Fruit fly (Drosophila melanogaster) whole organism, adult: ENCODE results near the gene Cyp12a5.
A peak's percentile ranks its signal among the peaks of the same experiment; 100 is the strongest.

Experiments
- CG11617 ChIP-seq: fragments of 200-800 bp; sonication (Bioruptor generic); optimal IDR thresholded peaks from 2 replicates; lab custom pipeline; 2017; ENCODE audit warnings: mild to moderate bottlenecking, missing biosample characterization, missing genetic modification reagents, missing genetic modification characterization
- CG12768 ChIP-seq: fragments of 200-800 bp; sonication (Bioruptor generic); optimal IDR thresholded peaks from 2 replicates; lab custom pipeline; 2017; ENCODE audit warnings: missing biosample characterization, missing genetic modification characterization, mild to moderate bottlenecking, moderate library complexity, missing genetic modification reagents
- CG14711 ChIP-seq: fragments of 200-800 bp; sonication (Bioruptor generic); optimal IDR thresholded peaks from 2 replicates; lab custom pipeline; 2018; ENCODE audit warnings: missing biosample characterization, mild to moderate bottlenecking, missing genetic modification characterization, moderate library complexity
- CG1620 ChIP-seq: fragments of 200-800 bp; sonication (Bioruptor generic); optimal IDR thresholded peaks from 2 replicates; lab custom pipeline; 2016; ENCODE audit warnings: missing biosample characterization, missing genetic modification characterization
- CG33017 ChIP-seq: fragments of 200-800 bp; sonication (Bioruptor generic); optimal IDR thresholded peaks from 2 replicates; lab custom pipeline; 2018; ENCODE audit warnings: missing biosample characterization, mild to moderate bottlenecking, missing genetic modification characterization, moderate library complexity
- CG5204 ChIP-seq: fragments of 200-800 bp; sonication (Bioruptor generic); optimal IDR thresholded peaks from 2 replicates; lab custom pipeline; 2016; ENCODE audit warnings: missing biosample characterization, missing genetic modification characterization
- CG7045 ChIP-seq: fragments of 200-800 bp; sonication (Bioruptor generic); optimal IDR thresholded peaks from 2 replicates; lab custom pipeline; 2017; ENCODE audit warnings: missing biosample characterization, mild to moderate bottlenecking, missing genetic modification characterization
- CG7101 ChIP-seq: fragments of 200-800 bp; sonication (Bioruptor generic); optimal IDR thresholded peaks from 2 replicates; lab custom pipeline; 2018; ENCODE audit warnings: missing biosample characterization, mild to moderate bottlenecking, missing genetic modification characterization, moderate library complexity
- Clk ChIP-seq: fragments of 200-800 bp; sonication (Bioruptor generic); optimal IDR thresholded peaks from 2 replicates; lab custom pipeline; 2017; ENCODE audit warnings: missing biosample characterization, missing genetic modification characterization
- Crg-1 ChIP-seq: fragments of 200-800 bp; sonication (Bioruptor generic); optimal IDR thresholded peaks from 2 replicates; lab custom pipeline; 2016; ENCODE audit warnings: missing biosample characterization, missing genetic modification characterization
- Hr96 ChIP-seq: fragments of 200-800 bp; sonication (Bioruptor generic); optimal IDR thresholded peaks from 2 replicates; lab custom pipeline; 2016; ENCODE audit warnings: missing biosample characterization, missing genetic modification characterization
- Mnt ChIP-seq: fragments of 200-800 bp; sonication (Bioruptor generic); optimal IDR thresholded peaks from 2 replicates; lab custom pipeline; 2016; ENCODE audit warnings: missing biosample characterization, mild to moderate bottlenecking, missing genetic modification characterization
- bab1 ChIP-seq: fragments of 200-800 bp; sonication (Bioruptor generic); optimal IDR thresholded peaks from 3 replicates; lab custom pipeline; 2019; ENCODE audit warnings: missing biosample characterization, mild to moderate bottlenecking, missing genetic modification characterization, moderate library complexity
- cic ChIP-seq: fragments of 200-800 bp; sonication (Bioruptor generic); optimal IDR thresholded peaks from 2 replicates; lab custom pipeline; 2017; ENCODE audit warnings: missing biosample characterization, mild to moderate bottlenecking, missing genetic modification characterization, moderate library complexity
- cnc ChIP-seq, 2 experiments: fragments of >200 bp; optimal IDR thresholded peaks; 2 replicates each; lab custom pipeline; 2017
- kay ChIP-seq: fragments of 200-800 bp; sonication (Bioruptor generic); peaks from one replicate; lab custom pipeline; 2016; ENCODE audit warnings: missing biosample characterization, missing genetic modification characterization, borderline replicate concordance
- ovo ChIP-seq: fragments of 200-800 bp; sonication (Bioruptor generic); optimal IDR thresholded peaks from 2 replicates; lab custom pipeline; 2016; ENCODE audit warnings: missing biosample characterization, missing genetic modification characterization
- pad ChIP-seq: fragments of 200-800 bp; sonication (Bioruptor generic); optimal IDR thresholded peaks from 3 replicates; lab custom pipeline; 2017; ENCODE audit warnings: missing biosample characterization, missing genetic modification characterization, mild to moderate bottlenecking, moderate library complexity, missing genetic modification reagents
- tj ChIP-seq: fragments of 200-800 bp; sonication (Bioruptor generic); optimal IDR thresholded peaks from 3 replicates; lab custom pipeline; 2017; ENCODE audit warnings: missing biosample characterization, mild to moderate bottlenecking, missing genetic modification characterization, moderate library complexity
- toe ChIP-seq: fragments of 200-800 bp; sonication (Bioruptor generic); optimal IDR thresholded peaks from 2 replicates; lab custom pipeline; 2016; ENCODE audit warnings: missing biosample characterization, missing genetic modification characterization

Cyp12a5 gene

DNA sequence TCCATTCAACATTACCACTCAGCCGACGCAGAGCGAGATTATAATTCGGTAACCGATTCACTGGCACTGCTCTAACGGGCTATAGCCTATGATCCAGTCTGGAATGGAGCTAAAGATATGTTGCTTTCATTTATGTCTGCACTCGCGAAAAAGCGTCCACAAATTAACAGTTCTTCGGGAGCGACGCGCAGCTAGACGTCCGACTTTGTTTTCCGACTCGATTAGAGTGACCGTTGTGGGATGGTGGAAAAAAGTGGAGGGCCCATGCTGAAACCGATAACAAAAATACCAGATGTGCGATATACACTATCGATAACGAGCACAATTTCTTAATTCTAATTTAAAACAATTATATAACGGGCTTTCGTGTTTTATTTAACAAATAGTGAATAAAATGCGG, 38.4 kb upstream of the Cyp12a5 start, which contains the start of gene cdi:
Gene cdi, minus strand, starts transcription at position 232 of the 400 bp plus-strand sequence.
- no peak for TF ChIP-seq CG7045 (GFP tag; lab: Kevin White, UChicago)
- TF ChIP-seq Mnt = peak; percentile 65
- no peak for TF ChIP-seq Clk
- no peak for TF ChIP-seq Crg-1 (GFP tag; lab: Kevin White, UChicago)
- TF ChIP-seq CG14711 (tag; lab: Kevin White, UChicago) = no peak
- TF ChIP-seq CG12768 = peak; percentile 55
- peak; percentile 45 for TF ChIP-seq tj
- no peak for TF ChIP-seq CG1620 (GFP tag; lab: Kevin White, UChicago)
- peak; percentile 12 for TF ChIP-seq CG33017 (tag; lab: Kevin White, UChicago)
- TF ChIP-seq CG7101 (tag; lab: Kevin White, UChicago) = peak; percentile 41
- TF ChIP-seq cic (GFP tag; lab: Kevin White, UChicago) = peak; percentile 0
- TF ChIP-seq bab1 = peak; percentile 12

DNA sequence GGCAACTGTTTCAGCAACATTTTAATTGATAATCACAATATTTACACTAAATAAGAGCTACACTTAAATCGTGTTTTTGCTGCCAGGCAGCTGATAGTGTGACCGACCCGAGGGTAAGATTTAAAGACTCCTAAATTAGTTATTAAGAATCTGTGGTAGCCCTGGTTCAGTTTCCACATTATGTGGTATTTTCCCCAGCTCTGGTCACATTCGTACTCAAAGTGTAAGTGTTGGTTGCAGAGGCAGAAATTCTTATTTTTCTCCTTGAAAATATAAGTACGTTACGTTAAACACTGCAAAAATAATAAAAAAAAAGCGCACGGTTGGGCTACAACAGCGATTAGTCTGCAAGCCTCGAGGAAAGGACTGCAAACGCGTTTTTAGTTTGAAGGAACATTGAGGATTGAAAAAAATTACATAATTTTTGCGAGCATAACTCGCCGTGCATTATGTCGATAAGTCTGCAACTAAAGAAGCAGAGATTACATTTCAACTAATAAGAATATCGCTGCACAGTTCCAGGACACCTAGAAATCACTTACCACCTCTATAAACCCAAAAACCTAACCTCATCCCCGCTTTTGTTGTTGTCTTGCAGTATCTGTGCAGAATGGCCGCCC, 37.5 kb upstream of the Cyp12a5 start, which contains the start of the genes mRpL55 and ATPsynD:
Gene mRpL55, minus strand, starts transcription at position 107 of the 620 bp plus-strand sequence.
Gene ATPsynD, plus strand, starts transcription at position 202 of the 620 bp plus-strand sequence.
- peak; percentile 14 for TF ChIP-seq CG33017 (tag; lab: Kevin White, UChicago)
- TF ChIP-seq kay (GFP tag; lab: Kevin White, UChicago) = no peak
- TF ChIP-seq Mnt = peak; percentile 46
- peak; percentile 4 for TF ChIP-seq Crg-1 (GFP tag; lab: Kevin White, UChicago)
- TF ChIP-seq CG7045 (GFP tag; lab: Kevin White, UChicago) = no peak
- TF ChIP-seq CG7101 (tag; lab: Kevin White, UChicago) = peak; percentile 27
- peak; percentile 77 for TF ChIP-seq CG11617 (GFP tag; lab: Kevin White, UChicago)
- TF ChIP-seq pad (GFP tag; lab: Kevin White, UChicago) = peak; percentile 9
- TF ChIP-seq bab1 = peak; percentile 62

DNA sequence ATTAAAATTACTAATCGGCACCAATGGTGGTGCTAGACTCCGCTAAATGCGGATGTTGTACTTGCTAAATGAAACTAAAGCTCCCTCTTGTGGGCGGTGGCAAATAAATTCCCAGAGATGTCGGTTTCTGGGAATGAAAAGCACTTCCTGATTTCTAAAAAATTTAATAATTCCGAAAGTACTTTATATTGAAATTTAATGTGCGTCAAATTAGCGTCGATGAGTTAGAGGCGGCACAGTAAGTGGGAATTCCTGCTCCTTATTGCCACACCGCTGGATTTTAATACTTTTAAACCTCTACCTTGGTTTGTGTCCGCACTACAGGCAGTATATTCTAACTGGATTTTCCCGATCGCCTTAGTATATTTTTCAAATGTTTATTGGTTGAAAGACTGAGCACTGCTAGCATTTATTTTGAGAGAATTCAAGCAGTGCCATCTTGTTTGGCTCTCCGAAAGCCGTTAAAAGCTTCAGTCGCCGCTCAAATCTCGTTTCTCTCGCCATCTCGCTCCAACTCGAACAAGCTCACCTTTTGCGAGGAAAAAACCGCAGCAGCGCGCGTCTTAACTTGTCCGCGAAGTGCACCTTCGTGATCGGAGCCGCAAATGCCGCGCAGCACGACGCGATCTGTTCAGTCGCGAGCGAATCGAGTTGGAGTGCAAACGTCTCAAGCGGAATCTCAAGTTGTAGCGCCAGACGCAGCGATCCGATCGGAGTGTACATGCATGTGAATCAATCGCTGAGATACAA, 36.0 kb upstream of the Cyp12a5 start, which contains the start of gene CG6040:
Gene CG6040, plus strand, starts transcription at position 663 of the 750 bp plus-strand sequence.
- TF ChIP-seq CG33017 (tag; lab: Kevin White, UChicago) (no peak), CG14711 (tag; lab: Kevin White, UChicago) (no peak), CG5204 (GFP tag; lab: Kevin White, UChicago) (no peak), CG7045 (GFP tag; lab: Kevin White, UChicago) (peak; percentile 42), pad (GFP tag; lab: Kevin White, UChicago) (no peak), CG7101 (tag; lab: Kevin White, UChicago) (peak; percentile 14), kay (GFP tag; lab: Kevin White, UChicago) (no peak), Clk (no peak), Crg-1 (GFP tag; lab: Kevin White, UChicago) (peak; percentile 36), cnc (optimal IDR thresholded peaks at IDR 0.05; lab: Kevin White, UChicago) (no peak), cic (GFP tag; lab: Kevin White, UChicago) (no peak), CG1620 (GFP tag; lab: Kevin White, UChicago) (peak; percentile 48), tj (no peak), CG11617 (GFP tag; lab: Kevin White, UChicago) (no peak), bab1 (peak; percentile 50), Mnt (peak; percentile 20), CG12768 (peak; percentile 1), ovo (GFP tag; lab: Kevin White, UChicago) (peak; percentile 18), toe (GFP tag; lab: Kevin White, UChicago) (peak; percentile 4), Hr96 (GFP tag; lab: Kevin White, UChicago) (peak; percentile 15)

DNA sequence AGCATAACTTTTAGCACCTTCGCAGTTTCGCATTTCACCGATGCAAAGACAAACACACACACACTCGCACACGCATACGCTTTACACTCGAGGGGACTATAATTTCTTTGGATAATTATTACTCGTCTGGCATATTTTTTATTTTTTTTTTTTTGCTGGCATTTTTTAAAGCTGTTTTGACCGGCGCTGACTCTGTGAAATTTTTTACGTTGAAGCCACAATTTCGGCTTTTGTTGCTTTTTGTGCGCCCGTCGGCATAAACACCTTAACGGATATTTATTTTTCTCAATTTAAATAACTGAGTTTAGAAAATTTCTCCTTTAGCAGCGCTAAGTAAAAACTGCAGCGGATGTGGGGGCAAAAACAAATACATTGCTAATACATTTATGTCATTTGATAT, 34.2 kb upstream of the Cyp12a5 start:
- TF ChIP-seq tj (peak; percentile 96), CG7101 (tag; lab: Kevin White, UChicago) (no peak)

DNA sequence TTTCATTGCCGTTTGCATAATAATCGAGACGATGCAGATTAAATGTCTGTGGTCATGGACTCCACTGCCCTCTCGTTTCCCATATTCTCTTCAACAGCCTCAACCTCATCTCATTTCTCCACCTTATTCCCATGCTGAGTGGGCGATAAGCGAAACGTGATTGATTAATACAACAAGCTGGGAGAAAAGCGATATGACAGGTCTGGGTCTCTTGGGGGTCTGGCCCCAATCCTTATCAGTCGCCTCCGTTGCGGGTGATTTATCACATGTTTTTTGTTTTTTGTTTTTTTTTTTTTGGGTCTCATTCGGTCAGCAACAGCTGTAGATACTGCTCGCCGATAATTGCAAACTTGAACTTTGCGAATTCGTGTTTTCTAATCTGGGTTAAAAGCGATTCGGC, 32.4 kb upstream of the Cyp12a5 start:
- TF ChIP-seq CG14711 (tag; lab: Kevin White, UChicago) (no peak), toe (GFP tag; lab: Kevin White, UChicago) (no peak), ovo (GFP tag; lab: Kevin White, UChicago) (no peak), cnc (optimal IDR thresholded peaks at IDR 0.05; lab: Kevin White, UChicago) (no peak)

DNA sequence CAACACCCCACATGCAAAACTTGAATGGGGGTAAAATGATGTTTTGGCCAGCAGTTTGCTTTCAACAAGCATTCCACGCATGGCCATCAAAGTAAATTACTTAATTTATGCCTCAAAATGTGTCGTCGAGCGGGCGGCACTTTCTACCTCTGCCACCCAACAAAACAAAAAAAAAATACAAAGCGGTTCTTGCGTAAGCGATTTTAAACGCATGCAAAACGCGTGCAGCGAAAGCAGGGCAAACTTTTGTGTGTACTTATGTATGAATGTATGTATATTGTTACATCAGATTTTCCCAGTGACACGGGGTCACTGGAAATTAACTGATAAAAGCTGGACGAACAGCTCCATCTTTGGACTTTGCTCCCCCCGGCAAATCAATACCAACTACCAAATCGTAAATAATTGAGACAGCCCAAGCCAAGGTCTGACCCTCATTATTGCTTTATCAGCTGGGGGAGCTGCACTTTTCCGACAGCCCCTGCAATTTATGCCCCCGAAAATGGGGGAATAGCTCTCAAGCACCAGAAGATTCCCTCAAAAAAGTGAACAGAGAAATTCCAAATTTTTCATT, 31.1 kb upstream of the Cyp12a5 start:
- TF ChIP-seq CG33017 (tag; lab: Kevin White, UChicago) = no peak
- no peak for TF ChIP-seq ovo (GFP tag; lab: Kevin White, UChicago)
- TF ChIP-seq CG7045 (GFP tag; lab: Kevin White, UChicago) = no peak
- no peak for TF ChIP-seq kay (GFP tag; lab: Kevin White, UChicago)
- TF ChIP-seq CG11617 (GFP tag; lab: Kevin White, UChicago) = no peak
- TF ChIP-seq Clk = no peak
- TF ChIP-seq cnc (optimal IDR thresholded peaks at IDR 0.05; lab: Kevin White, UChicago) = no peak
